Fruit fly (Drosophila melanogaster) whole organism, wandering third instar larva: ENCODE results near the gene CG31122.

ENCODE experiments used
- Abd-B ChIP-seq: fragments of >200 bp; optimal IDR thresholded peaks from 2 replicates; lab custom pipeline; 2017; ENCODE audit warnings: missing biosample characterization, missing genetic modification characterization
- CG32264 ChIP-seq: fragments of 200-800 bp; sonication (Bioruptor generic); optimal IDR thresholded peaks from 2 replicates; lab custom pipeline; 2016; ENCODE audit warnings: missing biosample characterization, missing genetic modification characterization
- CG9705 ChIP-seq: fragments of 200-800 bp; sonication (Bioruptor generic); optimal IDR thresholded peaks from 2 replicates; lab custom pipeline; 2018; ENCODE audit warnings: missing biosample characterization, mild to moderate bottlenecking, missing genetic modification characterization
- CrebA ChIP-seq: fragments of 200-800 bp; sonication (Bioruptor generic); optimal IDR thresholded peaks from 2 replicates; lab custom pipeline; 2016; ENCODE audit warnings: missing biosample characterization, mild to moderate bottlenecking, missing genetic modification characterization, borderline replicate concordance
- Dfd ChIP-seq: fragments of >200 bp; optimal IDR thresholded peaks from 2 replicates; lab custom pipeline; 2017; ENCODE audit warnings: missing biosample characterization, missing genetic modification characterization
- Dif ChIP-seq: fragments of 200-275, 200-300 bp; sonication (Bioruptor generic); optimal IDR thresholded peaks from 2 replicates; lab custom pipeline; 2018; ENCODE audit warnings: missing biosample characterization, missing genetic modification characterization; ENCODE audit not compliant: partially characterized antibody
- GATAd ChIP-seq: sonication (Bioruptor generic); optimal IDR thresholded peaks from 2 replicates; lab custom pipeline; 2016; ENCODE audit warnings: missing biosample characterization, missing genetic modification characterization
- HLH106 ChIP-seq: fragments of 200-800 bp; optimal IDR thresholded peaks from 3 replicates; lab custom pipeline; 2019; ENCODE audit warnings: missing biosample characterization, mild to moderate bottlenecking, missing genetic modification characterization, moderate library complexity
- Hnf4 ChIP-seq: fragments of 200-800 bp; sonication (Bioruptor generic); optimal IDR thresholded peaks from 2 replicates; lab custom pipeline; 2016; ENCODE audit warnings: missing biosample characterization, mild to moderate bottlenecking, missing genetic modification characterization
- Hr78 ChIP-seq: fragments of >200 bp; optimal IDR thresholded peaks from 2 replicates; lab custom pipeline; 2017; ENCODE audit warnings: missing biosample characterization, missing genetic modification characterization
- Hr83 ChIP-seq: fragments of 200-300 bp; sonication (Bioruptor generic); optimal IDR thresholded peaks from 2 replicates; lab custom pipeline; 2016; ENCODE audit warnings: missing biosample characterization, mild to moderate bottlenecking, missing genetic modification characterization, moderate library complexity; ENCODE audit not compliant: poor library complexity, severe bottlenecking
- Jra ChIP-seq: sonication (Bioruptor generic); optimal IDR thresholded peaks from 2 replicates; lab custom pipeline; 2016; ENCODE audit warnings: missing biosample characterization, missing genetic modification characterization
- Mio ChIP-seq: sonication (Bioruptor generic); optimal IDR thresholded peaks from 2 replicates; lab custom pipeline; 2016; ENCODE audit warnings: missing biosample characterization, missing genetic modification characterization
- Myc ChIP-seq: fragments of >200 bp; optimal IDR thresholded peaks from 2 replicates; lab custom pipeline; 2017
- N ChIP-seq: fragments of >200 bp; optimal IDR thresholded peaks from 2 replicates; lab custom pipeline; 2018; ENCODE audit warnings: missing biosample characterization, missing external identifiers, missing genetic modification characterization
- OdsH ChIP-seq: fragments of 200-800 bp; sonication (Bioruptor generic); optimal IDR thresholded peaks from 2 replicates; lab custom pipeline; 2016; ENCODE audit warnings: missing biosample characterization, mild to moderate bottlenecking, missing genetic modification characterization
- Rel ChIP-seq, 2 experiments: fragments of 200-800 bp; sonication (Bioruptor generic) in 1 of 2; optimal IDR thresholded peaks; 2 replicates in 1 of 2; 3 replicates in 1 of 2; lab custom pipeline; 2016 to 2019; ENCODE audit warnings: mild to moderate bottlenecking in 2 of 2, missing biosample characterization in 2 of 2, missing genetic modification characterization in 2 of 2, moderate library complexity in 1 of 2
- Sp1 ChIP-seq: fragments of 200-800 bp; sonication (Bioruptor generic); optimal IDR thresholded peaks from 3 replicates; lab custom pipeline; 2019; ENCODE audit warnings: missing biosample characterization, mild to moderate bottlenecking, missing genetic modification characterization, moderate library complexity
- Vsx2 ChIP-seq: fragments of 200-300, 225-300 bp; sonication (Bioruptor generic); optimal IDR thresholded peaks from 2 replicates; lab custom pipeline; 2018; ENCODE audit warnings: missing biosample characterization, missing genetic modification characterization; ENCODE audit not compliant: partially characterized antibody
- br ChIP-seq: fragments of 200-800 bp; sonication (Bioruptor generic); optimal IDR thresholded peaks from 2 replicates; lab custom pipeline; 2016; ENCODE audit warnings: missing biosample characterization, missing genetic modification characterization
- brk ChIP-seq: fragments of 200-800 bp; sonication (Bioruptor generic); optimal IDR thresholded peaks from 2 replicates; lab custom pipeline; 2016; ENCODE audit warnings: missing biosample characterization, mild to moderate bottlenecking, missing genetic modification characterization
- dl ChIP-seq, 2 experiments: fragments of 175-275, 200-275 bp in 1 of 2; fragments of 200-275 bp in 1 of 2; sonication (Bioruptor generic); optimal IDR thresholded peaks; lab custom pipeline; 2018; ENCODE audit warnings: mild to moderate bottlenecking in 2 of 2, missing biosample characterization in 2 of 2, missing genetic modification characterization in 2 of 2, moderate library complexity in 2 of 2; ENCODE audit not compliant: partially characterized antibody in 2 of 2, insufficient read depth in 1 of 2
- dmrt93B ChIP-seq: fragments of 200-800 bp; sonication (Bioruptor generic); optimal IDR thresholded peaks from 2 replicates; lab custom pipeline; 2018; ENCODE audit warnings: missing biosample characterization, mild to moderate bottlenecking, missing genetic modification characterization
- dsf ChIP-seq: sonication (Bioruptor generic); optimal IDR thresholded peaks from 2 replicates; lab custom pipeline; 2016; ENCODE audit warnings: missing biosample characterization, missing genetic modification characterization, borderline replicate concordance
- ey ChIP-seq: fragments of 200-800 bp; sonication (Bioruptor generic); optimal IDR thresholded peaks from 2 replicates; lab custom pipeline; 2016; ENCODE audit warnings: missing biosample characterization, missing genetic modification characterization
- foxo ChIP-seq, 2 experiments: fragments of 200-800 bp; sonication (Bioruptor generic); optimal IDR thresholded peaks; 2 replicates in 1 of 2; 3 replicates in 1 of 2; lab custom pipeline; 2016 to 2017; ENCODE audit warnings: missing biosample characterization in 2 of 2, missing genetic modification characterization in 2 of 2
- fru ChIP-seq: fragments of 200-800 bp; sonication (Bioruptor generic); optimal IDR thresholded peaks from 3 replicates; lab custom pipeline; 2016; ENCODE audit warnings: missing biosample characterization, mild to moderate bottlenecking, missing genetic modification characterization
- h ChIP-seq: fragments of 200-800 bp; sonication (Bioruptor generic); optimal IDR thresholded peaks from 3 replicates; lab custom pipeline; 2016; ENCODE audit warnings: missing biosample characterization, mild to moderate bottlenecking, missing genetic modification characterization
- jim ChIP-seq: fragments of 175-275, 200-325 bp; sonication (Bioruptor generic); optimal IDR thresholded peaks from 2 replicates; lab custom pipeline; 2016; ENCODE audit warnings: missing biosample characterization, mild to moderate bottlenecking, missing genetic modification characterization
- lola ChIP-seq: fragments of >200 bp; optimal IDR thresholded peaks from 2 replicates; lab custom pipeline; 2017; ENCODE audit warnings: missing biosample characterization, missing genetic modification characterization
- pan ChIP-seq: fragments of >200 bp; optimal IDR thresholded peaks from 2 replicates; lab custom pipeline; 2017
- psq ChIP-seq: fragments of 200-800 bp; sonication (Bioruptor generic); optimal IDR thresholded peaks from 3 replicates; lab custom pipeline; 2017; ENCODE audit warnings: missing biosample characterization, mild to moderate bottlenecking, missing genetic modification characterization, moderate library complexity
- rgr ChIP-seq: fragments of 200-800 bp; sonication (Bioruptor generic); optimal IDR thresholded peaks from 3 replicates; lab custom pipeline; 2016; ENCODE audit warnings: missing biosample characterization, mild to moderate bottlenecking, missing genetic modification characterization
- sage ChIP-seq: fragments of 200-800 bp; sonication (Bioruptor generic); optimal IDR thresholded peaks from 2 replicates; lab custom pipeline; 2016; ENCODE audit warnings: missing biosample characterization, mild to moderate bottlenecking, missing genetic modification characterization
- sv ChIP-seq: fragments of 200-800 bp; sonication (Bioruptor generic); optimal IDR thresholded peaks from 3 replicates; lab custom pipeline; 2016; ENCODE audit warnings: missing biosample characterization, missing genetic modification characterization
- tai ChIP-seq: sonication (Bioruptor generic); optimal IDR thresholded peaks from 2 replicates; lab custom pipeline; 2016; ENCODE audit warnings: missing biosample characterization, missing genetic modification characterization
- usp ChIP-seq: fragments of >200 bp; optimal IDR thresholded peaks from 2 replicates; lab custom pipeline; 2017; ENCODE audit warnings: missing biosample characterization, missing genetic modification characterization
- woc ChIP-seq: sonication (Bioruptor generic); optimal IDR thresholded peaks from 2 replicates; lab custom pipeline; 2016; ENCODE audit warnings: missing biosample characterization, mild to moderate bottlenecking, missing genetic modification characterization

The CG31122 gene

dm6 chr3R:18412279-18413214 lies at the start of gene CG31122:
Gene CG31122, minus strand, starts transcription at chr3R:18412874.
- TF ChIP-seq GATAd (GFP tag; lab: Kevin White, UChicago): peak; percentile 42
- TF ChIP-seq CG9705 (GFP tag; lab: Kevin White, UChicago): no peak
- peak; percentile 64 for TF ChIP-seq Jra (GFP tag; lab: Kevin White, UChicago)
- TF ChIP-seq dmrt93B (GFP tag; lab: Kevin White, UChicago): no peak
- no peak for TF ChIP-seq sage
- TF ChIP-seq h (GFP tag; lab: Kevin White, UChicago): peak; percentile 60
- TF ChIP-seq Vsx2 (GFP tag; lab: Kevin White, UChicago): no peak
- no peak for TF ChIP-seq Dif (GFP tag; lab: Kevin White, UChicago)
- TF ChIP-seq HLH106 (tag; lab: Kevin White, UChicago): no peak
- TF ChIP-seq lola (GFP tag; lab: Kevin White, UChicago): peak; percentile 65
- TF ChIP-seq usp (GFP tag; lab: Kevin White, UChicago): no peak
- no peak for TF ChIP-seq tai (GFP tag; lab: Kevin White, UChicago)
- TF ChIP-seq woc (GFP tag; lab: Kevin White, UChicago): peak; percentile 49
- peak; percentile 20 for TF ChIP-seq OdsH
- peak; percentile 34 to 61 for TF ChIP-seq foxo (GFP tag; optimal IDR thresholded peaks at IDR 0.05; lab: Kevin White, UChicago)
- no peak for TF ChIP-seq Sp1
- TF ChIP-seq Rel (GFP tag; optimal IDR thresholded peaks at IDR 0.05; lab: Kevin White, UChicago): no peak
- peak; percentile 52 for TF ChIP-seq Rel (tag; optimal IDR thresholded peaks at IDR 0.05; lab: Kevin White, UChicago)
- peak; percentile 77 for TF ChIP-seq Hnf4
- no peak for TF ChIP-seq Myc
- peak; percentile 50 for TF ChIP-seq N (GFP tag; lab: Kevin White, UChicago)
- peak; percentile 42 for TF ChIP-seq Abd-B (GFP tag; lab: Kevin White, UChicago)
- no peak for TF ChIP-seq dl (GFP tag; optimal IDR thresholded peaks at IDR 0.05; lab: Kevin White, UChicago; ENCODE audit: insufficient read depth in 1 of 2, partially characterized antibody in 2 of 2)
- TF ChIP-seq brk: no peak
- peak; percentile 38 for TF ChIP-seq fru (GFP tag; lab: Kevin White, UChicago)
- no peak for TF ChIP-seq Hr78 (GFP tag; lab: Kevin White, UChicago)
- TF ChIP-seq Hr83 (GFP tag; lab: Kevin White, UChicago): no peak
- no peak for TF ChIP-seq Dfd (GFP tag; lab: Kevin White, UChicago)
- TF ChIP-seq rgr (GFP tag; lab: Kevin White, UChicago): no peak
- no peak for TF ChIP-seq jim (GFP tag; lab: Kevin White, UChicago)
- TF ChIP-seq dsf: peak; percentile 15
- peak; percentile 63 for TF ChIP-seq br (GFP tag; lab: Kevin White, UChicago)
- TF ChIP-seq sv (GFP tag; lab: Kevin White, UChicago): no peak
- TF ChIP-seq Mio (GFP tag; lab: Kevin White, UChicago): no peak
- TF ChIP-seq CG32264 (GFP tag; lab: Kevin White, UChicago): no peak
- peak; percentile 96 for TF ChIP-seq psq (GFP tag; lab: Kevin White, UChicago)
- TF ChIP-seq ey: no peak
- no peak for TF ChIP-seq pan (lab: Kevin White, UChicago)
- TF ChIP-seq CrebA (GFP tag; lab: Kevin White, UChicago): no peak

DNA sequence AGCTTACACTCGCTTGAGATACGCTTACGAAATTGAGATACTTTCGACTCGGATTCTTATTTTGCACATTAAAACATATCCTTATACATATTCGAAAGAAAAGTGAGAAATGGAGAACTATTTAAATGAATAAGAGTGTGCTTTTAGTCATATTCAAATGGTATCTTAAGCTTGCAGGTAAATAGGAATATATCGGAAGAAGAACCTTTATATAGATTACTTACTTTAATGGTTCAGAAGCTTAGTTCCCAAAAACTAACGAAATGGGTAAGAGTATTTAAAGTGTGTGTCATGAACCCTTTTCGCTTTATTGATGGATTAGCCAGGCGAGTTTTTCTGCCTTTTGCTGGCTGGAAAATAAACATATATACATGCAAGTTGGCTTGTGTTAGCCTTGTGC lies 46.2 kb upstream of the CG31122 start:
- no peak for TF ChIP-seq CG32264 (GFP tag; lab: Kevin White, UChicago)
- TF ChIP-seq Abd-B (GFP tag; lab: Kevin White, UChicago): no peak
- no peak for TF ChIP-seq Hnf4
- no peak for TF ChIP-seq foxo (GFP tag; optimal IDR thresholded peaks at IDR 0.05; lab: Kevin White, UChicago)
- no peak for TF ChIP-seq Sp1
- no peak for TF ChIP-seq rgr (GFP tag; lab: Kevin White, UChicago)
- TF ChIP-seq fru (GFP tag; lab: Kevin White, UChicago): no peak
- TF ChIP-seq sage: no peak
